Worm (Caenorhabditis elegans) whole organism, mixed stage, embryonic: ENCODE data around the gene K12H6.4.

ENCODE experiments used
- nhr-237 ChIP-seq: fragments of 150-350 bp; optimal IDR thresholded peaks from 2 replicates; lab custom pipeline; 2014; ENCODE audit warnings: missing biosample characterization, missing genetic modification characterization
- snpc-4 ChIP-seq: fragments of 150-350 bp; optimal IDR thresholded peaks from 2 replicates; lab custom pipeline; 2014; ENCODE audit warnings: missing biosample characterization, missing genetic modification characterization
- unc-39 ChIP-seq: fragments of 150-350 bp; optimal IDR thresholded peaks from 2 replicates; lab custom pipeline; 2014; ENCODE audit warnings: missing biosample characterization, missing genetic modification characterization
- ztf-11 ChIP-seq: fragments of 150-350 bp; optimal IDR thresholded peaks from 2 replicates; lab custom pipeline; 2014; ENCODE audit warnings: missing biosample characterization, missing genetic modification characterization

- TF ChIP-seq snpc-4 (tag; lab: Kevin White, UChicago) (no peak), nhr-237 (tag; lab: Kevin White, UChicago) (no peak), unc-39 (no peak), ztf-11 (tag; lab: Kevin White, UChicago) (no peak)
Measured at ce11 chrII:2858851-2859250, 34.8 kb upstream of the K12H6.4 start.
